Worm (Caenorhabditis elegans): ENCODE measurements around the gene R05G6.9.

R05G6.9 gene

ce11 chrIV:7549844-7550243, 33.8 kb upstream of the R05G6.9 start:
- TF ChIP-seq F10B5.3 (tag; optimal IDR thresholded peaks at IDR 0.05) (no peak), daf-8 (GFP tag; IDR thresholded peaks at IDR 0.05) (no peak), hlh-11 (tag; optimal IDR thresholded peaks at IDR 0.05) (peak; percentile 79), nhr-111 (GFP tag; optimal IDR thresholded peaks at IDR 0.05) (no peak), spr-1 (tag; optimal IDR thresholded peaks at IDR 0.05) (no peak), nhr-10 (tag; optimal IDR thresholded peaks at IDR 0.05) (no peak), daf-12 (tag; optimal IDR thresholded peaks at IDR 0.05) (no peak), vab-7 (GFP tag; IDR thresholded peaks at IDR 0.05) (0 out of 2 replicates have a peak, but pooled peaks have one; percentile 23), cey-2 (tag; optimal IDR thresholded peaks at IDR 0.05; ENCODE audit: borderline replicate concordance, insufficient read depth) (no peak), mep-1 (tag; optimal IDR thresholded peaks at IDR 0.05) (peak; percentile 68), daf-16 (GFP tag; optimal IDR thresholded peaks at IDR 0.05) (no peak), daf-16 (tag; optimal IDR thresholded peaks at IDR 0.05) (peak; percentile 83), nhr-237 (tag; optimal IDR thresholded peaks at IDR 0.05) (no peak), lim-7 (GFP tag; IDR thresholded peaks at IDR 0.05) (no peak), dmd-8 (GFP tag; IDR thresholded peaks at IDR 0.05) (no peak), gei-8 (GFP tag; optimal IDR thresholded peaks at IDR 0.05) (no peak), nhr-28 (tag; optimal IDR thresholded peaks at IDR 0.05) (peak; percentile 70), dve-1 (tag; optimal IDR thresholded peaks at IDR 0.05; ENCODE audit: insufficient read depth) (peak; percentile 61), nhr-48 (tag; optimal IDR thresholded peaks at IDR 0.05) (peak; percentile 20), dpl-1 (GFP tag; optimal IDR thresholded peaks at IDR 0.05) (no peak), zfp-2 (tag; optimal IDR thresholded peaks at IDR 0.05) (no peak), hlh-30 (tag; optimal IDR thresholded peaks at IDR 0.05; ENCODE audit: insufficient read depth) (peak; percentile 61), php-3 (GFP tag; IDR thresholded peaks at IDR 0.05) (no peak; the same call in 1 of the 2 replicates), egl-43 (GFP tag; IDR thresholded peaks at IDR 0.05) (peak; percentile 54; the same call in 1 of the 2 replicates), unc-39 (tag; optimal IDR thresholded peaks at IDR 0.05) (no peak), madf-5 (GFP tag; IDR thresholded peaks at IDR 0.05) (0 out of 4 replicates have a peak, but pooled peaks of 1 of the 2 experiments have one; percentile 70), ceh-62 (tag; optimal IDR thresholded peaks at IDR 0.05) (no peak), dmd-6 (GFP tag; IDR thresholded peaks at IDR 0.05) (peak; percentile 81), F26F4.8 (GFP tag; conservative IDR thresholded peaks at IDR 0.05) (no peak), mdl-1 (tag; optimal IDR thresholded peaks at IDR 0.05) (peak in 1 of 2 experiments; percentile 6), nhr-41 (GFP tag; IDR thresholded peaks at IDR 0.05) (peak; percentile 65; the same call in 1 of the 2 replicates), nhr-11 (tag; optimal IDR thresholded peaks at IDR 0.05) (no peak), Y48G9A.11 (GFP tag; IDR thresholded peaks at IDR 0.05) (0 out of 2 replicates have a peak, but pooled peaks have one; percentile 21), attf-4 (tag; optimal IDR thresholded peaks at IDR 0.05) (no peak), duxl-1 (tag; optimal IDR thresholded peaks at IDR 0.05; ENCODE audit: poor library complexity) (no peak), ceh-82 (tag; optimal IDR thresholded peaks at IDR 0.05) (no peak), F37D6.2 (tag; optimal IDR thresholded peaks at IDR 0.05) (no peak), nhr-76 (tag; optimal IDR thresholded peaks at IDR 0.05) (no peak), ceh-28 (tag; optimal IDR thresholded peaks at IDR 0.05) (no peak), unc-130 (GFP tag; optimal IDR thresholded peaks at IDR 0.05) (no peak), ceh-44 (GFP tag; IDR thresholded peaks at IDR 0.05) (no peak), zip-2 (tag; optimal IDR thresholded peaks at IDR 0.05) (no peak), spr-3 (GFP tag; optimal IDR thresholded peaks at IDR 0.05) (no peak), daf-19 (GFP tag; conservative IDR thresholded peaks at IDR 0.05) (no peak), unc-62 (GFP tag; optimal IDR thresholded peaks at IDR 0.05 in 1 of 2) (no peak), unc-62 (tag; optimal IDR thresholded peaks at IDR 0.05) (no peak), aha-1 (tag) (peak; percentile 50), hif-1 (tag; optimal IDR thresholded peaks at IDR 0.05) (peak in 1 of 2 experiments; percentile 8), T20F7.1 (GFP tag; optimal IDR thresholded peaks at IDR 0.05) (no peak), lin-38 (GFP tag; IDR thresholded peaks at IDR 0.05) (peak; percentile 80), ama-1 (optimal IDR thresholded peaks at IDR 0.05) (no peak), pha-4 (GFP tag; IDR thresholded peaks at IDR 0.05) (no peak), pha-4 (tag; optimal IDR thresholded peaks at IDR 0.05) (no peak)

Measured in whole organism, L4 larva.